Fruit fly (Drosophila melanogaster): ENCODE results near the gene CG12237.

The CG12237 gene

DNA sequence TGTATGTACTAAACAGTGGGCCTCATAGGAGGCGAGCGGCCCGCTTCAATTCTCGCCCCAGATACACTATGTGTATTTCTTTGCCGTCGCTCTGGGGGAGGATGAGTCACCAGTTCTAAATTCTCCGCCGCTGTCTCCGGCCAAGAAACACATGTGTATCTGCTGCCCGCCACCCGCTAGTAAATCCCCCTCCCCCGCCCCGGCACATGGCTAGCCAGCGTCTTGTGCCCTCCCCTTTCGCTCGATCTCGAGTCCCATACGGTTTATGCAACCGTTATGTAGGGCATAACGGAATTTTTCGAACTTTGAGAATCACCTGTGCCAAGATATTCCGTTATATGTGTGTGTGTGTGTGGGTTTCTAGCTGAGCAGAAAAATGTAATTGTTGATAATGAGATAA, 36.8 kb downstream of the CG12237 start:
- TF ChIP-seq CG8632 (GFP tag; optimal IDR thresholded peaks at IDR 0.05) (no peak), dac (GFP tag; optimal IDR thresholded peaks at IDR 0.05) (no peak), net (GFP tag; optimal IDR thresholded peaks at IDR 0.05) (peak; percentile 10), fd59A (GFP tag; optimal IDR thresholded peaks at IDR 0.05) (no peak), CG9139 (GFP tag; optimal IDR thresholded peaks at IDR 0.05) (no peak), fkh (GFP tag; optimal IDR thresholded peaks at IDR 0.05) (peak; percentile 37), Blimp-1 (GFP tag; optimal IDR thresholded peaks at IDR 0.05) (no peak), spab (GFP tag; optimal IDR thresholded peaks at IDR 0.05) (no peak)

DNA sequence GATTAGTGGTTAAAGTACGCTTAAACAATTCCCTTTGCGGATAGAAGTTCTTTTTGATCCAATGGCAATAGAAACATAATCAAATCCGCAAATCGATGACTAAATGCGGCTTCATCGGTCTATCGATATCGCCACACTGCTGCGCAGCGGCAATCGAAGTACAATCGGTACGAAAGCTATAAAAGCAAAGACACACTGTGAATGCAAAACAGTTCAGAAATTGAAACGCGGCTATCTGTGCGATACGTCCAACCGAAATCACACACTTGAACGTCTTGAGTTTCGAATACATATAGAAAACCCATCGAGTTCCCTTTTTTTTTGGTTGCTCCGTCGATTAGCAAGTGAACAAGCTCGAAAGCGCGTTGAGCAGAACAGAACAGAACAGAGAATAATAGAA, 37.7 kb downstream of the CG12237 start, which contains the start of gene CG14207:
Gene CG14207 (plus strand): TSS at position 203 of the 400 bp plus-strand sequence.
- peak; percentile 0 for TF ChIP-seq CG3032 (tag; optimal IDR thresholded peaks at IDR 0.05)
- peak; percentile 47; the same call in 1 of the 3 replicates for TF ChIP-seq CG6163 (GFP tag; IDR thresholded peaks at IDR 0.05)
- TF ChIP-seq CG4318 (GFP tag; optimal IDR thresholded peaks at IDR 0.05), result no peak
- TF ChIP-seq ss (GFP tag; optimal IDR thresholded peaks at IDR 0.05), result peak; percentile 2 to 10
- TF ChIP-seq Eip78C (GFP tag), result peak; percentile 66
- TF ChIP-seq esn (GFP tag; optimal IDR thresholded peaks at IDR 0.05), result peak; percentile 19
- TF ChIP-seq Sox15 (GFP tag; optimal IDR thresholded peaks at IDR 0.05), result no peak
- peak; percentile 28; the same call in 1 of the 3 replicates for TF ChIP-seq eg (GFP tag; IDR thresholded peaks at IDR 0.05)
- TF ChIP-seq Sox14 (GFP tag; optimal IDR thresholded peaks at IDR 0.05), result peak; percentile 34
- TF ChIP-seq CG6854 (GFP tag; optimal IDR thresholded peaks at IDR 0.05), result no peak
- peak; percentile 31 for TF ChIP-seq CG6808 (GFP tag; optimal IDR thresholded peaks at IDR 0.05)
- TF ChIP-seq svp (GFP tag), result no peak
- peak; percentile 3 for TF ChIP-seq Met (GFP tag; optimal IDR thresholded peaks at IDR 0.05)
- TF ChIP-seq CG16779 (tag; optimal IDR thresholded peaks at IDR 0.05), result peak; percentile 29
- TF ChIP-seq Sox102F (GFP tag; optimal IDR thresholded peaks at IDR 0.05), result peak; percentile 11
- peak; percentile 2 for TF ChIP-seq CG3919 (GFP tag; optimal IDR thresholded peaks at IDR 0.05)
- peak; percentile 50 for TF ChIP-seq vri (GFP tag; optimal IDR thresholded peaks at IDR 0.05)

DNA sequence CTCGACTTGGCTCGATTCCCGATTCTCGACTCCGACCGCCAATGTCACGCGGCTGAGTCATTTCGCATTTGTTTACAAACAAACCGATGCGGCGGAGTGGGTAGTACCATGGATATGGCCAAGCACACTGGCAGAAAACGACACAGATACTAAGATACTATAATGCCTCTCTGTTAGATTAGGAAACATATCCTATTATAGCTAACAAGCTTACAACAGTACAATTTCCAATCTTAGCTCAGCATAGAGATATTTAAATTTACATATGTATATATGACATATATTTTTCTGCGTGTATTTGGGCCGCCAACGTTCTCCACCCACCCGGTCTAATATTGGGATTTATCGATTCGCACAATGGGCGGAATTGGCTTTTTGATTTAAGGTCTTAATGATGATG, 38.7 kb downstream of the CG12237 start:
- TF ChIP-seq Ets21C (GFP tag; optimal IDR thresholded peaks at IDR 0.05), result no peak
- peak; percentile 63 for TF ChIP-seq acj6 (GFP tag; optimal IDR thresholded peaks at IDR 0.05)
- TF ChIP-seq CG4318 (GFP tag; optimal IDR thresholded peaks at IDR 0.05), result peak; percentile 65
- TF ChIP-seq dsx (GFP tag; optimal IDR thresholded peaks at IDR 0.05; ENCODE audit: poor library complexity, severe bottlenecking), result peak; percentile 66
- peak; percentile 89 for TF ChIP-seq CG6163 (GFP tag; IDR thresholded peaks at IDR 0.05)
- peak; percentile 27 for TF ChIP-seq CG1621 (tag; optimal IDR thresholded peaks at IDR 0.05)
- TF ChIP-seq OdsH (GFP tag; optimal IDR thresholded peaks at IDR 0.05), result peak; percentile 67
- TF ChIP-seq CG11902 (GFP tag; optimal IDR thresholded peaks at IDR 0.05), result peak; percentile 58
- TF ChIP-seq CG6792 (GFP tag; optimal IDR thresholded peaks at IDR 0.05), result peak; percentile 65
- TF ChIP-seq CG6276 (GFP tag; optimal IDR thresholded peaks at IDR 0.05), result peak; percentile 61
- peak; percentile 39 for TF ChIP-seq Smox (GFP tag; optimal IDR thresholded peaks at IDR 0.05)
- TF ChIP-seq Sox15 (GFP tag; optimal IDR thresholded peaks at IDR 0.05), result peak; percentile 42
- peak; percentile 84 for TF ChIP-seq CG3919 (GFP tag; optimal IDR thresholded peaks at IDR 0.05)
- peak; percentile 76 for TF ChIP-seq Gug (GFP tag; IDR thresholded peaks at IDR 0.05)
- TF ChIP-seq CG8319 (GFP tag; optimal IDR thresholded peaks at IDR 0.05), result peak; percentile 54
- peak; percentile 83 for TF ChIP-seq topi (GFP tag; optimal IDR thresholded peaks at IDR 0.05)
- peak; percentile 66 for TF ChIP-seq pdm3 (GFP tag; optimal IDR thresholded peaks at IDR 0.05)
- TF ChIP-seq CG8632 (GFP tag; optimal IDR thresholded peaks at IDR 0.05), result peak; percentile 21
- peak; percentile 54 for TF ChIP-seq spab (GFP tag; optimal IDR thresholded peaks at IDR 0.05)
- TF ChIP-seq Blimp-1 (GFP tag; optimal IDR thresholded peaks at IDR 0.05), result peak; percentile 8
- peak; percentile 92 for TF ChIP-seq Eip78C (GFP tag)
- peak; percentile 60 for TF ChIP-seq Lpt (GFP tag; optimal IDR thresholded peaks at IDR 0.05)
- TF ChIP-seq CG7368 (GFP tag; optimal IDR thresholded peaks at IDR 0.05), result peak; percentile 60
- TF ChIP-seq cyc (GFP tag; optimal IDR thresholded peaks at IDR 0.05), result peak; percentile 66
- no peak for TF ChIP-seq CG9139 (GFP tag; optimal IDR thresholded peaks at IDR 0.05)
- TF ChIP-seq CG10631 (GFP tag; optimal IDR thresholded peaks at IDR 0.05), result peak; percentile 81
- peak; percentile 68 for TF ChIP-seq CG3032 (tag; optimal IDR thresholded peaks at IDR 0.05)
- peak; percentile 48 for TF ChIP-seq Hr39 (GFP tag; optimal IDR thresholded peaks at IDR 0.05)
- peak; percentile 55 for TF ChIP-seq fd59A (GFP tag; optimal IDR thresholded peaks at IDR 0.05)
- peak; percentile 74 for TF ChIP-seq svp (GFP tag)
- TF ChIP-seq fkh (GFP tag; optimal IDR thresholded peaks at IDR 0.05), result peak; percentile 25
- peak; percentile 12 for TF ChIP-seq Eip93F (GFP tag; optimal IDR thresholded peaks at IDR 0.05)
- TF ChIP-seq CG15336 (GFP tag; IDR thresholded peaks at IDR 0.05), result peak; percentile 86
- TF ChIP-seq CG6808 (GFP tag; optimal IDR thresholded peaks at IDR 0.05), result peak; percentile 54
- TF ChIP-seq CG11762 (GFP tag; optimal IDR thresholded peaks at IDR 0.05; ENCODE audit: insufficient read depth), result peak; percentile 40
- TF ChIP-seq Sox14 (GFP tag; optimal IDR thresholded peaks at IDR 0.05), result peak; percentile 69

Measured in whole organism, prepupa.